Worm (Caenorhabditis elegans) whole organism, L3 larva: Measurements from ENCODE around the gene T14G8.3.
A peak's percentile ranks its signal among the peaks of the same experiment; 100 is the strongest.

ENCODE experiments used
- aly-2 ChIP-seq: fragments of 150-350 bp; optimal IDR thresholded peaks from 2 replicates; lab custom pipeline; 2014; ENCODE audit warnings: missing biosample characterization, missing genetic modification characterization
- ama-1 ChIP-seq: fragments of 150-350 bp; optimal IDR thresholded peaks from 2 replicates; lab custom pipeline; 2018
- ceh-28 ChIP-seq: fragments of 150-350 bp; optimal IDR thresholded peaks from 2 replicates; lab custom pipeline; 2014; ENCODE audit warnings: missing biosample characterization, missing genetic modification reagents, missing genetic modification characterization
- ceh-9 ChIP-seq: sonication (generic microtip); optimal IDR thresholded peaks from 2 replicates; lab custom pipeline; 2018; ENCODE audit warnings: missing biosample characterization, missing genetic modification characterization
- egl-27 ChIP-seq: sonication (generic microtip); optimal IDR thresholded peaks from 4 replicates; lab custom pipeline; 2017; ENCODE audit warnings: missing biosample characterization, missing genetic modification reagents, missing genetic modification characterization
- egl-5 ChIP-seq: fragments of 150-350 bp; optimal IDR thresholded peaks from 2 replicates; lab custom pipeline; 2017; ENCODE audit warnings: missing biosample characterization, missing genetic modification reagents, missing genetic modification characterization, inconsistent platforms
- elt-2 ChIP-seq: sonication (generic microtip); optimal IDR thresholded peaks from 2 replicates; lab custom pipeline; 2016; ENCODE audit warnings: missing genetic modification reagents, mild to moderate bottlenecking, missing genetic modification characterization, missing compliant biosample characterization
- eor-1 ChIP-seq, 2 experiments: fragments of 150-350 bp; optimal IDR thresholded peaks; 2 replicates each; lab custom pipeline; 2014 to 2018; ENCODE audit warnings: missing biosample characterization in 2 of 2, missing genetic modification characterization in 2 of 2
- fkh-2 ChIP-seq: fragments of 150-350 bp; optimal IDR thresholded peaks from 2 replicates; lab custom pipeline; 2014; ENCODE audit warnings: missing biosample characterization, missing genetic modification reagents, missing genetic modification characterization
- fos-1 ChIP-seq: fragments of 150-350 bp; optimal IDR thresholded peaks from 2 replicates; lab custom pipeline; 2014; ENCODE audit warnings: missing biosample characterization, missing genetic modification characterization
- hmg-11 ChIP-seq: sonication (generic microtip); optimal IDR thresholded peaks from 2 replicates; lab custom pipeline; 2016; ENCODE audit warnings: missing genetic modification characterization, missing compliant biosample characterization
- jun-1 ChIP-seq: fragments of 150-350 bp; optimal IDR thresholded peaks from 2 replicates; lab custom pipeline; 2014; ENCODE audit warnings: missing biosample characterization, missing genetic modification reagents, missing genetic modification characterization
- lin-15B ChIP-seq: fragments of 150-350 bp; optimal IDR thresholded peaks from 2 replicates; lab custom pipeline; 2014; ENCODE audit warnings: missing biosample characterization, missing genetic modification characterization
- lin-39 ChIP-seq: fragments of 150-350 bp; optimal IDR thresholded peaks from 2 replicates; lab custom pipeline; 2018; ENCODE audit warnings: missing biosample characterization, missing genetic modification reagents, missing genetic modification characterization
- nfya-1 ChIP-seq: sonication (generic microtip); optimal IDR thresholded peaks from 2 replicates; lab custom pipeline; 2017; ENCODE audit warnings: missing genetic modification characterization, mild to moderate bottlenecking, missing compliant biosample characterization, antibody characterized with exemption, moderate library complexity; ENCODE audit not compliant: insufficient read depth
- nhr-11 ChIP-seq: fragments of 150-350 bp; optimal IDR thresholded peaks from 2 replicates; lab custom pipeline; 2014; ENCODE audit warnings: missing biosample characterization, missing genetic modification characterization
- nhr-237 ChIP-seq: fragments of 150-350 bp; optimal IDR thresholded peaks from 2 replicates; lab custom pipeline; 2014; ENCODE audit warnings: missing biosample characterization, missing genetic modification characterization
- nhr-43 ChIP-seq: sonication (generic microtip); optimal IDR thresholded peaks from 2 replicates; lab custom pipeline; 2016; ENCODE audit warnings: mild to moderate bottlenecking, missing genetic modification characterization, missing compliant biosample characterization; ENCODE audit not compliant: poor library complexity, severe bottlenecking
- nhr-76 ChIP-seq: fragments of 150-350 bp; sonication (generic microtip); optimal IDR thresholded peaks from 5 replicates; lab custom pipeline; 2014; ENCODE audit warnings: missing biosample characterization, missing genetic modification characterization
- nhr-77 ChIP-seq: fragments of 150-350 bp; optimal IDR thresholded peaks from 2 replicates; lab custom pipeline; 2014; ENCODE audit warnings: missing biosample characterization, missing genetic modification characterization
- pha-4 ChIP-seq: fragments of 150-350 bp; optimal IDR thresholded peaks from 2 replicates; lab custom pipeline; 2014; ENCODE audit warnings: missing biosample characterization, missing genetic modification reagents, missing genetic modification characterization
- pqm-1 ChIP-seq: fragments of 150-350 bp; optimal IDR thresholded peaks from 2 replicates; lab custom pipeline; 2017; ENCODE audit warnings: missing biosample characterization, missing genetic modification characterization, inconsistent platforms
- sea-2 ChIP-seq: fragments of 150-350 bp; sonication (generic microtip); optimal IDR thresholded peaks from 4 replicates; lab custom pipeline; 2014; ENCODE audit warnings: missing biosample characterization, missing genetic modification reagents, missing genetic modification characterization
- skn-1 ChIP-seq: fragments of 150-350 bp; optimal IDR thresholded peaks from 2 replicates; lab custom pipeline; 2014; ENCODE audit warnings: missing biosample characterization, missing genetic modification characterization
- snpc-4 ChIP-seq: fragments of 150-350 bp; optimal IDR thresholded peaks from 2 replicates; lab custom pipeline; 2014; ENCODE audit warnings: missing biosample characterization, missing genetic modification characterization
- unc-62 ChIP-seq: fragments of 150-350 bp; sonication (generic microtip); optimal IDR thresholded peaks from 4 replicates; lab custom pipeline; 2014; ENCODE audit warnings: missing biosample characterization, missing genetic modification reagents, missing genetic modification characterization
- zag-1 ChIP-seq: fragments of 150-350 bp; optimal IDR thresholded peaks from 2 replicates; lab custom pipeline; 2014; ENCODE audit warnings: missing biosample characterization, missing genetic modification characterization
- ztf-11 ChIP-seq: fragments of 150-350 bp; optimal IDR thresholded peaks from 2 replicates; lab custom pipeline; 2014; ENCODE audit warnings: missing biosample characterization, missing genetic modification characterization
- ztf-4 ChIP-seq: fragments of 150-350 bp; optimal IDR thresholded peaks from 2 replicates; lab custom pipeline; 2014; ENCODE audit warnings: missing biosample characterization, missing genetic modification characterization

The T14G8.3 gene

ce11 chrX:12813539-12813938 lies 47.5 kb upstream of the T14G8.3 start, which contains the start of gene gei-3:
gei-3 (minus strand) TSS chrX:12813639.
- TF ChIP-seq pqm-1: no peak
- TF ChIP-seq unc-62 (GFP tag; lab: Kevin White, UChicago): no peak
- TF ChIP-seq ztf-11: no peak
- no peak for TF ChIP-seq fos-1
- no peak for TF ChIP-seq jun-1 (tag; lab: Kevin White, UChicago)
- TF ChIP-seq snpc-4 (tag; lab: Kevin White, UChicago): no peak
- TF ChIP-seq skn-1 (tag; lab: Kevin White, UChicago): no peak
- TF ChIP-seq, all 47 proteins: peak for 0

ce11 chrX:12815367-12815766 lies 45.7 kb upstream of the T14G8.3 start:
- TF ChIP-seq nhr-237 (tag; lab: Kevin White, UChicago) (no peak), nhr-43 (no peak), ztf-4 (tag; lab: Kevin White, UChicago) (no peak), ceh-28 (tag; lab: Kevin White, UChicago) (no peak), hmg-11 (tag; lab: Kevin White, UChicago) (no peak), lin-15B (tag; lab: Kevin White, UChicago) (no peak), eor-1 (tag; optimal IDR thresholded peaks at IDR 0.05; lab: Kevin White, UChicago) (no peak), nhr-77 (tag; lab: Kevin White, UChicago) (no peak), snpc-4 (tag; lab: Kevin White, UChicago) (no peak), nhr-11 (tag; lab: Kevin White, UChicago) (no peak), fos-1 (no peak), egl-27 (no peak), elt-2 (no peak), pha-4 (tag; lab: Kevin White, UChicago) (no peak), aly-2 (tag; lab: Kevin White, UChicago) (no peak)

- TF ChIP-seq elt-2 (peak; percentile 51), pha-4 (tag; lab: Kevin White, UChicago) (peak; percentile 33), jun-1 (tag; lab: Kevin White, UChicago) (no peak), ztf-11 (no peak)
These were observed 42.3 kb upstream of the T14G8.3 start for ce11 chrX:12818768-12819167.

ce11 chrX:12819512-12819911 lies 41.5 kb upstream of the T14G8.3 start:
- no peak for TF ChIP-seq fkh-2 (tag; lab: Kevin White, UChicago)
- TF ChIP-seq pqm-1: peak; percentile 44
- TF ChIP-seq ceh-9 (tag; lab: Kevin White, UChicago): no peak
- peak; percentile 35 for TF ChIP-seq elt-2
- no peak for TF ChIP-seq egl-27
- no peak for TF ChIP-seq skn-1 (tag; lab: Kevin White, UChicago)
- no peak for TF ChIP-seq eor-1 (tag; optimal IDR thresholded peaks at IDR 0.05; lab: Kevin White, UChicago)
- TF ChIP-seq nhr-77 (tag; lab: Kevin White, UChicago): no peak
- TF ChIP-seq lin-39 (tag; lab: Kevin White, UChicago): no peak
- TF ChIP-seq nfya-1 (tag; lab: Kevin White, UChicago): no peak
- no peak for TF ChIP-seq hmg-11 (tag; lab: Kevin White, UChicago)
- no peak for TF ChIP-seq zag-1 (tag; lab: Kevin White, UChicago)

ce11 chrX:12825174-12825573 lies 35.9 kb upstream of the T14G8.3 start:
- TF ChIP-seq nhr-77 (tag; lab: Kevin White, UChicago) (no peak), zag-1 (tag; lab: Kevin White, UChicago) (no peak), pqm-1 (no peak), egl-5 (no peak), sea-2 (GFP tag; lab: Kevin White, UChicago) (no peak)

ce11 chrX:12826782-12827181 lies 34.3 kb upstream of the T14G8.3 start:
- no peak for TF ChIP-seq nhr-76 (tag; lab: Kevin White, UChicago)
- TF ChIP-seq ama-1: no peak
- TF ChIP-seq snpc-4 (tag; lab: Kevin White, UChicago): no peak
- no peak for TF ChIP-seq zag-1 (tag; lab: Kevin White, UChicago)
- no peak for TF ChIP-seq lin-15B (tag; lab: Kevin White, UChicago)
